Fruit fly (Drosophila melanogaster): ENCODE measurements around the gene CG6026.

Gene CG6026

DNA sequence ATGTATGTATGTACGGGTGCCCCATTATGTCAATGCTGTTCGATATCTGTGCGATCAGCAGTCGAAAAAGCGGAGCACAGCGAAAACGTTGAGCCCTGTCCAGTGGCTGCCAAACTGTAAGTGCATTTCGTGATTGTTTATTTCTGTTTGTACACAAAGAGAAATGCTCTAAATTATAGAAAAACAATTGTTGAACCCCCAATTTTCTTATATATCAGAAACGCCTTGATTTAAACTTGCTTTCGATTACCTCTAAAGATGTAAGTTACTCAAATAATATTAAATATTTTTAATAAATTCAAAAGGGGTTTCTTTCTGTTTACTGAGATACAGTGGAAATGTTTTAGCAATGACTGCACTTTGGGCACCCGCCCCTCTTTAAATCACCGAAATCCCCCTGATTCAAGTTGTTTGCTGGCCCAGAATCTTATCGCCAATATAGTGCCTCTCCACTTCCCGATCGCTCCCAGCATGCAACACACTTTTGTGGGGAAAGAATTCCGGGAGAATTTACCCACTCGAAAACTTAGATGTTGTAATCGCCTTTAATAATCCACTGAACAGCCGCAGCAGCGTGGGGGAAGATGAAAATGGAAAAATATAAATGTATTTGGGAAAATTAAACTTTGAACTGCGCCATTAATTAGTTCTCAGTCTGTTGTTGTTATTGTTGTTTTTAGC is 18.5 kb upstream of the CG6026 start (continued):
- TF ChIP-seq ems (GFP tag; optimal IDR thresholded peaks at IDR 0.05), result no peak
- TF ChIP-seq Meics (GFP tag; optimal IDR thresholded peaks at IDR 0.05), result no peak
- peak; percentile 71 for TF ChIP-seq CG10979 (tag; optimal IDR thresholded peaks at IDR 0.05)
- no peak for TF ChIP-seq BEAF-32 (GFP tag; optimal IDR thresholded peaks at IDR 0.05)
- TF ChIP-seq bbx (GFP tag; IDR thresholded peaks at IDR 0.05; ENCODE audit: partially characterized antibody), result no peak
- TF ChIP-seq CG4328 (GFP tag; optimal IDR thresholded peaks at IDR 0.05), result no peak
- no peak for TF ChIP-seq hb (GFP tag; IDR thresholded peaks at IDR 0.05; ENCODE audit: partially characterized antibody)
- TF ChIP-seq CG8359 (GFP tag; optimal IDR thresholded peaks at IDR 0.05; ENCODE audit: borderline replicate concordance), result no peak
- no peak for TF ChIP-seq Deaf1 (tag; optimal IDR thresholded peaks at IDR 0.05)
- no peak for TF ChIP-seq dm (GFP tag; optimal IDR thresholded peaks at IDR 0.05)
- TF ChIP-seq Dek (tag; optimal IDR thresholded peaks at IDR 0.05), result no peak
- TF ChIP-seq Kr (GFP tag; optimal IDR thresholded peaks at IDR 0.05), result no peak
- no peak for TF ChIP-seq Dip3 (GFP tag; optimal IDR thresholded peaks at IDR 0.05)
- peak; percentile 39; the same call in 1 of the 2 replicates for TF ChIP-seq CG4360 (GFP tag; IDR thresholded peaks at IDR 0.05)
- TF ChIP-seq B-H2 (GFP tag; optimal IDR thresholded peaks at IDR 0.05), result no peak
- TF ChIP-seq Antp (GFP tag; optimal IDR thresholded peaks at IDR 0.05), result no peak
- TF ChIP-seq usp (GFP tag; optimal IDR thresholded peaks at IDR 0.05), result no peak
- no peak for TF ChIP-seq pnt (GFP tag; optimal IDR thresholded peaks at IDR 0.05)
- no peak for TF ChIP-seq CG15073 (GFP tag; optimal IDR thresholded peaks at IDR 0.05)
- TF ChIP-seq HHEX (GFP tag; optimal IDR thresholded peaks at IDR 0.05), result peak; percentile 3
- no peak for TF ChIP-seq CG6272 (GFP tag; IDR thresholded peaks at IDR 0.05)
- TF ChIP-seq C15 (GFP tag; IDR thresholded peaks at IDR 0.05), result no peak
- peak; percentile 1 for TF ChIP-seq Ets65A (GFP tag)
- no peak for TF ChIP-seq CrebB (tag; optimal IDR thresholded peaks at IDR 0.05)
- TF ChIP-seq tna (GFP tag; IDR thresholded peaks at IDR 0.05; ENCODE audit: partially characterized antibody), result no peak
- no peak for TF ChIP-seq CG10462 (GFP tag; optimal IDR thresholded peaks at IDR 0.05)
- TF ChIP-seq CG33557 (GFP tag; optimal IDR thresholded peaks at IDR 0.05), result no peak
- TF ChIP-seq fu2 (GFP tag; optimal IDR thresholded peaks at IDR 0.05), result no peak
- peak; percentile 45 for TF ChIP-seq grau (tag; optimal IDR thresholded peaks at IDR 0.05)
- no peak for TF ChIP-seq CG32532 (GFP tag; IDR thresholded peaks at IDR 0.05)
- no peak for TF ChIP-seq CG12155 (GFP tag; optimal IDR thresholded peaks at IDR 0.05)
- TF ChIP-seq gro (GFP tag; optimal IDR thresholded peaks at IDR 0.05), result no peak
- TF ChIP-seq mld (GFP tag; IDR thresholded peaks at IDR 0.05; ENCODE audit: partially characterized antibody), result no peak
- no peak for TF ChIP-seq CG30431 (GFP tag; optimal IDR thresholded peaks at IDR 0.05)
- no peak for TF ChIP-seq CG11456 (GFP tag; IDR thresholded peaks at IDR 0.05)
- no peak for TF ChIP-seq CG8944 (GFP tag; optimal IDR thresholded peaks at IDR 0.05)
- no peak for TF ChIP-seq chinmo (GFP tag; IDR thresholded peaks at IDR 0.05; ENCODE audit: partially characterized antibody)
- 0 out of 3 replicates have a peak, but pooled peaks have one; percentile 11 for TF ChIP-seq CG34422 (GFP tag; IDR thresholded peaks at IDR 0.05)
- no peak for TF ChIP-seq vnd (GFP tag; IDR thresholded peaks at IDR 0.05; ENCODE audit: partially characterized antibody)
- TF ChIP-seq luna (GFP tag; optimal IDR thresholded peaks at IDR 0.05), result no peak
- no peak for TF ChIP-seq her (GFP tag; optimal IDR thresholded peaks at IDR 0.05)
- peak; percentile 78 for TF ChIP-seq Sox102F (GFP tag; optimal IDR thresholded peaks at IDR 0.05)
- no peak for TF ChIP-seq sens-2 (GFP tag; IDR thresholded peaks at IDR 0.05)
- no peak for TF ChIP-seq crp (GFP tag; optimal IDR thresholded peaks at IDR 0.05)
- TF ChIP-seq CG3838 (GFP tag; optimal IDR thresholded peaks at IDR 0.05), result no peak
- peak; percentile 64 for TF ChIP-seq CG8388 (GFP tag; optimal IDR thresholded peaks at IDR 0.05)
- no peak for TF ChIP-seq grn (GFP tag; optimal IDR thresholded peaks at IDR 0.05)
- peak; percentile 45; the same call in 1 of the 3 replicates for TF ChIP-seq dysf (GFP tag; IDR thresholded peaks at IDR 0.05)
- TF ChIP-seq Oli (tag; optimal IDR thresholded peaks at IDR 0.05), result peak; percentile 50
- TF ChIP-seq CG8281 (tag; optimal IDR thresholded peaks at IDR 0.05), result no peak
